Worm (Caenorhabditis elegans): ENCODE data around the gene phat-6.

- no peak for TF ChIP-seq ref-1 (GFP tag; conservative IDR thresholded peaks at IDR 0.05)
- no peak for TF ChIP-seq ztf-23 (GFP tag; IDR thresholded peaks at IDR 0.05)
- TF ChIP-seq T22C8.4 (GFP tag; IDR thresholded peaks at IDR 0.05), result no peak
These were observed 46.5 kb downstream of the phat-6 start, which contains the start of gene unc-7 for ce11 chrX:15147640-15148039.

All from whole organism, midembryonic.